Worm (Caenorhabditis elegans) whole organism, L4/young adult: ENCODE results near the gene Y25C1A.14.

Experiments
- W03F9.2 ChIP-seq: fragments of 150-350 bp; optimal IDR thresholded peaks from 2 replicates; lab custom pipeline; 2014; ENCODE audit warnings: missing biosample characterization, missing genetic modification characterization
- dao-5 ChIP-seq: sonication (generic microtip); optimal IDR thresholded peaks from 2 replicates; lab custom pipeline; 2016; ENCODE audit warnings: missing genotype, missing genetic modification characterization, moderate library complexity, missing compliant biosample characterization
- him-1 ChIP-seq: sonication (generic microtip); optimal IDR thresholded peaks from 2 replicates; lab custom pipeline; 2016; ENCODE audit warnings: missing genotype, missing genetic modification reagents, missing genetic modification characterization, missing compliant biosample characterization

The Y25C1A.14 gene

DNA sequence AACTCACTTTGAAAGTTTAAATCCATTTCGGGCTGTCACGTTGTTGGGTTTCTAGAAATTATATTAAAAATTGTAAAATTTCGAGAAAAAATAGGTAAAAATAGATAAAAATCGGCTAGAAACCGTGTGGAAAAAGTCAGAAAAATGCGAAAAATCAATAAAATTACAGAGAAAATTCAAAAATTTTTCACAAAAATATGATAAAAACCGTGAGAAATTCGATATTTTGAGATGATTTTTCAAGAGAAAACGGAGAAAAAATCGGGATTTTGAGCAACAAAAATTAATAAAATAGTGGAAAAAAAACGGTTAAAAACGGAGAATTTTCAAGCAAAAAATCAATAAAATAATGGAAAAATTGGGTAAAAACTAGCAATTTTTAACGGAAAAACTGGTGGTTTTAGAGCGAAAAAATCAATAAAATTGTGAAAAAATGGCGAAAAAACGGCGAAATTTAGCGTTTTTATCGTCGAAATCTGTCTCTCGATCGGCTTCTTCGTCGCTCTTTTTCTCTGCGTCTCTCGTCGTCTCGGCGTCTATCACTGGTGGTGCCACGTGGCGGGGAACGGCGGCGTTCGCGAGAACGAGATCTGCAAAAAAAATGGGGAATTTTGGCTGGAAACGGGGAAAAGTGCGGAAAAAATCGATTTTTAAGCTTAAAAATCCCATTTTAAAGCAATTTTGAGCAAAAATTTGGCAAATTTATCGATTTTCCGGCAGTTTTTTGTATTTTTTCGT is 25.6 kb downstream of the Y25C1A.14 start, which contains the start of gene Y25C1A.7:
Y25C1A.7 (minus strand) TSS at position 51 of the 738 bp plus-strand sequence.
- TF ChIP-seq him-1 (tag; lab: Kevin White, UChicago) = no peak
- no peak for TF ChIP-seq dao-5 (tag; lab: Kevin White, UChicago)
- TF ChIP-seq W03F9.2 = no peak

DNA sequence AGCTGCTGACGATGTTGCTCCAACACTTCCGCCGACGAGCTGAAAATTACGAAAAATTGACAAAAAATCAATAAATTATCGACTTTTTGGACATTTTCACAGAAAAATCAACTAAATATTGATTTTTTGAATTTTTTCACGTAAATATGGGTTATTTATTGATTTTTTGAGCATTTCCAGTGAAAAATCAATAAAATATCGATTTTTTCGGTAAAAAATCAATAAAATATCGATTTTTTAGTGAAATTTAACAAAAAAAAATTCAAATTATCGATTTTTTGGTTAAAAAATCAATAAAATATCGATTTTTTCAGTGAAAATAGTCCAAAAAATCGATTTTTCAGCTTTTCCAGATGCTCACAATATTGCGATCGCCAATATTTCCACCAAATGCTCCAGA is 26.6 kb downstream of the Y25C1A.14 start:
- no peak for TF ChIP-seq dao-5 (tag; lab: Kevin White, UChicago)
- TF ChIP-seq him-1 (tag; lab: Kevin White, UChicago) = no peak
- no peak for TF ChIP-seq W03F9.2

DNA sequence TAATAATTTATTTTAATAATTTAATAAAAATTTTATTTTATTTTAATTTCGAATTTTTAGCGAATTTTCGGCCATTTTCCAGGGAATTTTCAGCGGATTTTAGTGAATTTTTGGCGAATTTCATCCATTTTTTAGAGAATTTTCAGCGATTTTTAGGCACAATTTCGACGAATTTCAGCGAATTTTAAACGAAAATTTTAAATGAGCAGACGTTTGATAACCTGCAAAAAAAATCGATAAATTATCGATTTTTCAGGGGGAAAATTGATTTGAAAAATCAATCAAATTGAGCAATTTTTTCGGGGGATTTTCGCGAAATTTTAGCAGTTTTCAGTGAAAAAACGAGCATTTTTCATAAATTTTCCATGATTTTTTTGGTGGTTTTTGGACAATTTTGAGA is 28.1 kb downstream of the Y25C1A.14 start:
- no peak for TF ChIP-seq him-1 (tag; lab: Kevin White, UChicago)
- no peak for TF ChIP-seq dao-5 (tag; lab: Kevin White, UChicago)

DNA sequence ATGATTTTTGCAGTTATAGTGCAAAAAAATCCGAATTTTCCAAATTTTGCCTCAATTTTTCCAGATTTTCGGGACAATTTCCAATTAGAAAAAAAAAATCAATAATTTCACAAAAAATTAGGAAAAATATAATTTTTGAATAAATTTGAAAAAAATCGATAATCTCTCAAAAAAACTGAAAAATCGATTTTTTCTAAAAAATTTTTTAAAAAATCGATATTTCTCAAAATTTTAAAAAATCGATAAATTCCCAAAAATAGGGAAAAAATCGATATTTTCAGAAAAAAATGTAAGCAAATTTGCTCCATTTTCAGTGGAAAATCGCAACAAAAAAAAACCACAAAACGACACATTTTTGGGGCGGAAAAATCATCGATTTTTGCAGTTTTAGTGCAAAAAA is 28.9 kb downstream of the Y25C1A.14 start:
- TF ChIP-seq W03F9.2 = no peak
- no peak for TF ChIP-seq him-1 (tag; lab: Kevin White, UChicago)
- no peak for TF ChIP-seq dao-5 (tag; lab: Kevin White, UChicago)

DNA sequence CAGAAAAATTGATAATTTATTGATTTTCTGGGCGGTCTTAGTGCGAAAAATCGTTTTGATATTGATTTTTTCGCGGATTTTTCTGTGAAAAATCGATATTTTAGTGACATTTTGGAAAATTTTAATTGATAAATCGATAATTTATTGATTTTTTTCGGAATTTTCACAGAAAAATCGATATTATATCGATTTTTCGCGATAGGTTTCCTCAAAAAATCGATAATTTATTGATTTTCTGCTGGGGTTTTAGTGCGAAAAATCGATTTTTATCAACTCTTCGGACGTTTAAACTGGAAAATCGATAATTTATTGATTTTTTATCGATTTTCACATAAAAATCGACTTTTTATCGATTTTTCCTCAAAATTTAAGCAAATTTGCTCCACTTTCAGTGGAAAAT is 29.3 kb downstream of the Y25C1A.14 start:
- TF ChIP-seq dao-5 (tag; lab: Kevin White, UChicago) (no peak), him-1 (tag; lab: Kevin White, UChicago) (no peak), W03F9.2 (no peak)

DNA sequence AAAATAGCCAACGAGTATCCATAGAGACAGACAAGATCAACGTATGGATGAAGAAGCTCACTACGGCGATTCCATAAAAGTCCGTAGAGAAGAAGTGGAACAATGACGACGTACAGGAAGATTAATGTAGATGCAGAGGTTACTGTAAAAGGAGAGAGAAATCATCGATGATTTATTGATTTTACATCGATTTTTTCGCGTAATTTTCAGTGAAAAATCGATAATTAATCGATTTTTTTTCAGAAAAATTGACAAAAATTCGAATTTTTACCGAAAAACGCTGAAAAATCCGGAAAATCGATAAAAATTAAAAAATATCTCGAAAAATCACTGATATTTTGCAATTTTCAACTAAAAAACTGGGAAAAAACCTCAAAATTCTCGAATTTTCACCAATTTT is 30.4 kb downstream of the Y25C1A.14 start:
- TF ChIP-seq W03F9.2 (no peak), dao-5 (tag; lab: Kevin White, UChicago) (no peak), him-1 (tag; lab: Kevin White, UChicago) (no peak)

DNA sequence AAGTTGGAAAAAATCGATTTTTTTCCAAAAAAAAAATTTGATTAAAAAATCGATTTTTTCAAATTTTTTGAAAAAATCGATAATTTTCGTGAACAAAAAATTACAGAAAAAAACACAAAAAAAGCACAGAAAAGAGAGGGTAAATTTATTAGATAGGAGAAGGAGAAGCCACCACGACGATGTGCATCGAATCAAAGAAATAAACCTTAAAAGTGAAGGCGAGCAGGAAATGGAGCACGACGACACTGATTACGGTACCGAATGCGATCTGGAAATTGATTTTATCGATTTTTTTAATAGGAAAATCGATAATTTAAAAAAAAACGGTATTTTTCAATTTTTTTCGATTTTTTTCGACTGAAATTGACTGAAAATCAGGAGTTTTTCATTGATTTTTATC is 31.7 kb downstream of the Y25C1A.14 start:
- TF ChIP-seq W03F9.2 (no peak), dao-5 (tag; lab: Kevin White, UChicago) (no peak)

DNA sequence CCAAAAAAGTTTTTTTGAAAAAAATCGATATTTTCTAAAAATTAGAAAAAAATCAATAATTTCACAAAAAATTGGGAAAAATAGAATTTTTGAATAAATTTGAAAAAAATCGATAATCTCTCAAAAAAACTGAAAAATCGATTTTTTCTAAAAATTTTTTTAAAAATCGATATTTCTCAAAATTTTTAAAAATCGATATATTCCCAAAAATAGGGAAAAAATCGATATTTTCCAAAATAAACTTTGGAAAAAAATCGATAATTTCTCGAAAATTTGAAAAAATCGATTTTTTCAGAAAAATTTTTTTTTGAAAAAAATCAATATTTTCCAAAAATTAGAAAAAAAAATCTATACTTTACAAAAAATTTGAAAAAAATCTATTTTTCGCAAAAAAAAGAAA is 32.1 kb downstream of the Y25C1A.14 start:
- no peak for TF ChIP-seq W03F9.2
- TF ChIP-seq him-1 (tag; lab: Kevin White, UChicago) = no peak
- TF ChIP-seq dao-5 (tag; lab: Kevin White, UChicago) = no peak

DNA sequence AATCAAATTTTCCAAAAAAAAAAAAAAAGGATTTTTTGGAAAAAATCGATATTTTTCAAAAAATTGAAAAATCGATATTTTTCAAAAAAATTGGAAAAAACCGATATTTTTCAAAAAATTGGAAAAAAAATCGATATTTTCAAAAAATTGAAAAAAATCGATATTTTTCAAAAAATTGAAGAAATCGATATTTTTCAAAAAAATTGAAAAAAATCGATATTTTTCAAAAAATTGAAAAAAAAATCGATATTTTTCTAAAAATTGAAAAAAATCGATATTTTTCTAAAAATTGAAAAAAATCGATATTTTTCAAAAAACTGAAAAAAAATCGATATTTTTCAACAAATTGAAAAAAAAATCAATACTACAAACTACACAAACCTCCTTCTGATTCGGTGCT is 32.8 kb downstream of the Y25C1A.14 start:
- no peak for TF ChIP-seq him-1 (tag; lab: Kevin White, UChicago)
- no peak for TF ChIP-seq W03F9.2
- no peak for TF ChIP-seq dao-5 (tag; lab: Kevin White, UChicago)

DNA sequence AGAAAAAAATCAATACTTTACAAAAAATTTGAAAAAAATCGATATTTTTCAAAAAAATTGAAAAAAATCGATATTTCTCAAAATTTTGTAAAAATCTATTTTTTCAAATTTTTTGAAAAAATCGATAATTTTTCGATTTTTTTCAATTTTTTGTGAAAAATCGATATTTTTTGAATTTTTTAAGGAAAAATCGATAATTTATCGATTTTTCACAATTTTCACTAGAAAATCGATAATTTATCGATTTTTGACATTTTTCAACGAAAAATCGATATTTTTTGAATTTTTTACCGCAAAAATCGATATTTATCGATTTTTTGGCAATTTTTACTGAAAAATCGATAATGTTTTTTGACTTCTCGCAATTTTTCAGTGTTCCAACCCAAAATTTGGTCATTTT is 33.4 kb downstream of the Y25C1A.14 start:
- TF ChIP-seq W03F9.2 = no peak
- TF ChIP-seq dao-5 (tag; lab: Kevin White, UChicago) = no peak
- TF ChIP-seq him-1 (tag; lab: Kevin White, UChicago) = no peak

DNA sequence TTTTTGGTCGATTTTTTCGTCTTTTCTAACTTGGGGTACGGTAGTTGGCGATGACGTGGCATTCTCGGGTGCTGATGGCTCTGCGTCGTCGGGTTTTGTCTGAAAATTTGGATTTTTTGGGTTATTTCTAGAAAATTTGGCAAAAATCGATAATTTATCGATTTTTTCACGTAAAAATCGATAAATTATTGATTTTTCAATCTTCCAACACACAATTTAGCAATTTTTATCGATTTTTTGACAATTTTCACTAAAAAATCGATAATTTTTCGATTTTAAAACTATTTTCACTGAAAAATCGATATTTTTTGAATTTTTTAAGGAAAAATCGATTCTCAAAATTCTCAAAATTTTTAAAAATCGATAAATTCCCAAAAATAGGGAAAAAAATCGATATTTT is 33.9 kb downstream of the Y25C1A.14 start:
- TF ChIP-seq him-1 (tag; lab: Kevin White, UChicago) (no peak), W03F9.2 (no peak), dao-5 (tag; lab: Kevin White, UChicago) (no peak)

DNA sequence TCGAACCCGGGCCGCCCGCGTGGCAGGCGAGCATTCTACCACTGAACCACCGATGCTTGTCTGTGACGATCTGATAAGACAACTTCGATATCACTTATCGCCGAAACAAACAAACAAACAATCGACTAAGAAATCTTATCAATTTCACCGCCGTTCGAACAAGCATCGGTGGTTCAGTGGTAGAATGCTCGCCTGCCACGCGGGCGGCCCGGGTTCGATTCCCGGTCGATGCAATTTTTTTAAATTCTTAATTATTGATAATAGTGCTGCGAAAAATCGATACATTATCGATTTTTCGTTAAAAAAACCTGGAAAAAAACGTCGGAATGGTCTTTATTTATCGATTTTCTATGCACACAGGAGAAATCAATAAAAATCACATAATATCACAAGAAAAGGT is 34.5 kb downstream of the Y25C1A.14 start:
- TF ChIP-seq dao-5 (tag; lab: Kevin White, UChicago) = peak; percentile 28
- TF ChIP-seq W03F9.2 = no peak

DNA sequence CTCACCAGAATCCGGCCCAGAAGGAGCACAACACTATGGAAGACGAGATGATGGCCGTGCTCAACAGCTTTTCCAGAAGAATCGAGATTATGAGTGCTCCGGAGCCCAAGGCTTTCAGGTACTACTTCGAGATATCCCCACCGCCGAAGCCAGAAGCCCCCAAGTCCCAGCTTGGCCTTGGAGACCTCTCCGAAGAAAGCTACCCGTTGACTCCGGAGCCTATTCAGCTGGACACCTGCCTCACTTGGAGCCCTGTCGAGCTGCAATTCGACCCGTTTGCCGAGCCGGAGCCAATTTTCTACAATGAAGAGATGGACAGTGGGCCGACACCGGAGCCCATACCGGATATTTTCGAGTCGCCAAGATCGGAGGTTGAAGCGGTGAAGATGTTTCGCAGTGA is 35.2 kb downstream of the Y25C1A.14 start:
- TF ChIP-seq him-1 (tag; lab: Kevin White, UChicago) (no peak), dao-5 (tag; lab: Kevin White, UChicago) (no peak), W03F9.2 (no peak)

DNA sequence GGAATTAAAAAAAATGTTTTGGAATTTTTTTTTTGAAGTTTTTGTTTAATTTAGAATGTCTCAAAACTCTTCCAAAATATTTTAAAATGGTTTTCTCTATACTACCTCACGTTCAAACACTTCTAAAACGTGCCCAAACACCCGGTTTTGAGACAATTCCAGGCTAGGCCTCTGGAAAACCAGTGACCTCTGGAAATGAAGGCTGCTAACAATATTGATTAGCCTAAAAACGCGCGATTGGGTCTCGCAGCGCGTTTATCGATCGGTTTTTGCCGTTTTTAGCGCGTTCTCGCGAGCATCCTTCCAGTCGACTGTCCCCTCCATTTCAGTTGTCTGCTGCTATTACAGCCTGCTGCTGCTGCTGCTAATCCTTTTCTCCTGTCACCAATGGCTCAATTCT is 36.0 kb downstream of the Y25C1A.14 start, which contains the start of gene Y25C1A.6:
Y25C1A.6 (plus strand) TSS at position 301 of the 400 bp plus-strand sequence.
- TF ChIP-seq dao-5 (tag; lab: Kevin White, UChicago) (no peak), him-1 (tag; lab: Kevin White, UChicago) (no peak), W03F9.2 (no peak)

DNA sequence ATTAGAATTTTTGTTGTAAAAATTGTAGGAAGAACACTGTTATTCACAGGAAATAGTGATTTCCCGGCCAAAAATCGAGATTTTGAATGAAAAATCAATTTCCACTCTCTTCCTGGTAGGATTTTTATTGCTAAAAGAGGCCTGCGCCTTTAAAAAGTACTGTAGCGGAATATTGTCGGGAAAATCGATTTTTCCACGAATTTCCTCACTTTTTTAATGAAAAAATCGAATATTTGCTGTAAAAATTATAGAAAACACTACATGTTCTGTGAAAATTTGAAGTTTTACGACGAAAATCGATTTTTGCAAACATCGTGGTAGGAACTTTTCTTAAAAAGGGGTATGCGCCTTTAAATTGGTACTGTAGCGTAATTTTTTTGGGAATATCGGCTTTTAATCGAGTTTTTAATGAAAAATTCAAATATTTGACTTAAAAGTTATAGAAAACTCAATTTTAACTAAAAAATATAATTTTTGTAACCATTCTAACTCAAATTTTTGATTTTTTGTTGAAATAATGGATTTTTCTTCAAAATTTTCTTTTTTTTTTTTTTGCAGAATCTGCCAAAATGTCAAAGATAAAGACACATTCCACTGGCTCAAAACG is 40.4 kb downstream of the Y25C1A.14 start, which contains the start of gene lin-8:
lin-8 (plus strand) TSS at position 557 of the 607 bp plus-strand sequence.
- TF ChIP-seq him-1 (tag; lab: Kevin White, UChicago) (no peak), dao-5 (tag; lab: Kevin White, UChicago) (no peak), W03F9.2 (no peak)
